Worm (Caenorhabditis elegans): ENCODE data around the gene K11H12.7.

ce11 chrIV:625947-626548 lies 39.3 kb upstream of the K11H12.7 start:
- TF ChIP-seq pqm-1 (tag; optimal IDR thresholded peaks at IDR 0.05): no peak
- TF ChIP-seq mes-2 (tag; optimal IDR thresholded peaks at IDR 0.05; ENCODE audit: poor library complexity, severe bottlenecking): no peak
- no peak for TF ChIP-seq ceh-20 (GFP tag; IDR thresholded peaks at IDR 0.05)
- no peak for TF ChIP-seq jun-1 (tag; optimal IDR thresholded peaks at IDR 0.05)
- peak in 1 of 2 experiments; percentile 93 for TF ChIP-seq unc-62 (GFP tag; optimal IDR thresholded peaks at IDR 0.05 in 1 of 2)
- TF ChIP-seq unc-62 (tag; optimal IDR thresholded peaks at IDR 0.05): no peak
- no peak for TF ChIP-seq lin-39 (tag; optimal IDR thresholded peaks at IDR 0.05)
- TF ChIP-seq nhr-11 (tag; optimal IDR thresholded peaks at IDR 0.05): no peak
- no peak for TF ChIP-seq lin-15B (tag; optimal IDR thresholded peaks at IDR 0.05)
- TF ChIP-seq snpc-4 (tag; optimal IDR thresholded peaks at IDR 0.05): no peak
- TF ChIP-seq dmd-9 (GFP tag; IDR thresholded peaks at IDR 0.05): no peak
- TF ChIP-seq pha-4 (GFP tag; IDR thresholded peaks at IDR 0.05): no peak
- no peak for TF ChIP-seq pha-4 (tag; optimal IDR thresholded peaks at IDR 0.05)
- no peak for TF ChIP-seq lsy-2 (tag; optimal IDR thresholded peaks at IDR 0.05)

Data from whole organism, L4 larva.